Worm (Caenorhabditis elegans): ENCODE measurements around the gene clec-227.

Gene clec-227

ce11 chrV:14439236-14439635 is 33.1 kb upstream of the clec-227 start:
- no peak for TF ChIP-seq hlh-1 (tag; optimal IDR thresholded peaks at IDR 0.05)
- TF ChIP-seq sptf-1 (tag; optimal IDR thresholded peaks at IDR 0.05), result no peak
- TF ChIP-seq elt-3 (tag; optimal IDR thresholded peaks at IDR 0.05), result no peak
- no peak for TF ChIP-seq snpc-4 (tag; optimal IDR thresholded peaks at IDR 0.05)
- TF ChIP-seq unc-62 (GFP tag; optimal IDR thresholded peaks at IDR 0.05), result no peak
- no peak for TF ChIP-seq cnd-1 (tag; optimal IDR thresholded peaks at IDR 0.05)
- no peak for TF ChIP-seq elt-1 (tag; optimal IDR thresholded peaks at IDR 0.05; ENCODE audit: borderline replicate concordance, insufficient read depth)
- TF ChIP-seq lin-13 (tag; optimal IDR thresholded peaks at IDR 0.05), result no peak
- TF ChIP-seq mls-2 (tag; optimal IDR thresholded peaks at IDR 0.05), result no peak
- TF ChIP-seq unc-39 (tag; optimal IDR thresholded peaks at IDR 0.05), result no peak
- TF ChIP-seq nhr-28 (tag; optimal IDR thresholded peaks at IDR 0.05), result no peak
- TF ChIP-seq zip-8 (tag; optimal IDR thresholded peaks at IDR 0.05), result no peak
- no peak for TF ChIP-seq blmp-1 (tag; optimal IDR thresholded peaks at IDR 0.05)

- no peak for TF ChIP-seq nhr-28 (tag; optimal IDR thresholded peaks at IDR 0.05)
- TF ChIP-seq snpc-4 (tag; optimal IDR thresholded peaks at IDR 0.05), result no peak
- no peak for TF ChIP-seq unc-120 (tag; optimal IDR thresholded peaks at IDR 0.05; ENCODE audit: poor library complexity, severe bottlenecking)
- TF ChIP-seq lsy-2 (tag; optimal IDR thresholded peaks at IDR 0.05), result no peak
- TF ChIP-seq ceh-83 (GFP tag; optimal IDR thresholded peaks at IDR 0.05), result no peak
- no peak for TF ChIP-seq tbx-8 (GFP tag; optimal IDR thresholded peaks at IDR 0.05)
- no peak for TF ChIP-seq zip-8 (tag; optimal IDR thresholded peaks at IDR 0.05)
- TF ChIP-seq cnd-1 (tag; optimal IDR thresholded peaks at IDR 0.05), result no peak
- TF ChIP-seq nhr-12 (tag; optimal IDR thresholded peaks at IDR 0.05), result no peak
- TF ChIP-seq bed-3 (GFP tag; optimal IDR thresholded peaks at IDR 0.05), result no peak
- TF ChIP-seq lin-13 (tag; optimal IDR thresholded peaks at IDR 0.05), result no peak
- TF ChIP-seq nhr-2 (tag; optimal IDR thresholded peaks at IDR 0.05), result no peak
- no peak for TF ChIP-seq nhr-76 (tag; optimal IDR thresholded peaks at IDR 0.05)
- no peak for TF ChIP-seq ceh-39 (tag; optimal IDR thresholded peaks at IDR 0.05)
- TF ChIP-seq ham-2 (GFP tag; optimal IDR thresholded peaks at IDR 0.05), result no peak
- TF ChIP-seq mab-5 (tag; optimal IDR thresholded peaks at IDR 0.05), result no peak
- no peak for TF ChIP-seq pha-4 (tag; optimal IDR thresholded peaks at IDR 0.05)
- no peak for TF ChIP-seq mls-2 (tag; optimal IDR thresholded peaks at IDR 0.05)
Observed at ce11 chrV:14440841-14441240, 31.5 kb upstream of the clec-227 start, which contains the start of gene F23B12.4. Gene F23B12.4 (plus strand): TSS chrV:14441141.

- peak; percentile 16 for TF ChIP-seq cnd-1 (tag; optimal IDR thresholded peaks at IDR 0.05)
Observed at ce11 chrV:14443471-14444015, 28.8 kb upstream of the clec-227 start.

- TF ChIP-seq unc-62 (GFP tag; optimal IDR thresholded peaks at IDR 0.05) (no peak), sem-2 (GFP tag; optimal IDR thresholded peaks at IDR 0.05) (no peak), nhr-2 (tag; optimal IDR thresholded peaks at IDR 0.05) (no peak), nhr-76 (tag; optimal IDR thresholded peaks at IDR 0.05) (no peak), ceh-39 (tag; optimal IDR thresholded peaks at IDR 0.05) (no peak), lsy-2 (tag; optimal IDR thresholded peaks at IDR 0.05) (no peak), drap-1 (GFP tag; optimal IDR thresholded peaks at IDR 0.05) (no peak), ham-2 (GFP tag; optimal IDR thresholded peaks at IDR 0.05) (no peak), mls-2 (tag; optimal IDR thresholded peaks at IDR 0.05) (no peak), lin-13 (tag; optimal IDR thresholded peaks at IDR 0.05) (no peak)
Observed at ce11 chrV:14446453-14446852, 25.9 kb upstream of the clec-227 start.

DNA sequence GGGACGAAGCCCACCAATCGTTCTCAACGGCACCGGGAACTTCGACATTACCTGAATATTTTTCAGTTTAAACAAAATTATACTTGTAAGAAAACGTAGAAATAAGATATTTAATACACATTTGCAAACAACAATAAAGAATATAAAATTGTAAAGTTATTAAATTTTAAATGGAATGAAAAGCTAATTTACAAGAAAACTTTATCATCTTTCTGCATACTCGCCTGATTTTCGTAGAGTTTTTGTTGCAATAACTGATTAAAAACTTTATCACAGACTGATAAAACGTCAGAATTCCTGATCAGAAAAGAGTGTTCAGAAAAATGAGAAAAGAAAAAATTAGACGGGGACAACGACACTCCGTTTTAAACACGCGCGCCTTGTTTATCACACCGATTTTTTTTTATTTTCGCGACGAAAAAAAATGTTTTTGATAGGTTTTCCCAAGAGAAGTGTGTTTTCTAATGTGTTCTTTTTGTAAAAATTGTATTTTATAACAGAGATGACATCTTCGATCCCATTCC is 25.0 kb upstream of the clec-227 start, which contains the start of the genes dlat-1 and fntb-1:
dlat-1 (minus strand) TSS at position 51 of the 524 bp plus-strand sequence.
fntb-1 (plus strand) TSS at position 412 of the 524 bp plus-strand sequence.
- TF ChIP-seq unc-62 (GFP tag; optimal IDR thresholded peaks at IDR 0.05), result no peak
- no peak for TF ChIP-seq lsy-2 (tag; optimal IDR thresholded peaks at IDR 0.05)
- no peak for TF ChIP-seq lin-13 (tag; optimal IDR thresholded peaks at IDR 0.05)
- no peak for TF ChIP-seq unc-120 (tag; optimal IDR thresholded peaks at IDR 0.05; ENCODE audit: poor library complexity, severe bottlenecking)
- no peak for TF ChIP-seq mep-1 (tag; optimal IDR thresholded peaks at IDR 0.05)
- TF ChIP-seq mls-2 (tag; optimal IDR thresholded peaks at IDR 0.05), result no peak
- no peak for TF ChIP-seq unc-39 (tag; optimal IDR thresholded peaks at IDR 0.05)
- no peak for TF ChIP-seq ztf-11 (tag; optimal IDR thresholded peaks at IDR 0.05)
- no peak for TF ChIP-seq bed-3 (GFP tag; optimal IDR thresholded peaks at IDR 0.05)
- no peak for TF ChIP-seq hlh-1 (tag; optimal IDR thresholded peaks at IDR 0.05)
- no peak for TF ChIP-seq mab-5 (tag; optimal IDR thresholded peaks at IDR 0.05)
- no peak for TF ChIP-seq nhr-28 (tag; optimal IDR thresholded peaks at IDR 0.05)
- no peak for TF ChIP-seq pha-4 (tag; optimal IDR thresholded peaks at IDR 0.05)
- TF ChIP-seq nhr-237 (tag; optimal IDR thresholded peaks at IDR 0.05), result no peak
- TF ChIP-seq blmp-1 (tag; optimal IDR thresholded peaks at IDR 0.05), result no peak
- no peak for TF ChIP-seq snpc-4 (tag; optimal IDR thresholded peaks at IDR 0.05)
- TF ChIP-seq elt-1 (tag; optimal IDR thresholded peaks at IDR 0.05; ENCODE audit: borderline replicate concordance, insufficient read depth), result no peak
- no peak for TF ChIP-seq sem-2 (GFP tag; optimal IDR thresholded peaks at IDR 0.05)
- TF ChIP-seq nhr-12 (tag; optimal IDR thresholded peaks at IDR 0.05), result no peak
- no peak for TF ChIP-seq nhr-2 (tag; optimal IDR thresholded peaks at IDR 0.05)
